Fruit fly (Drosophila melanogaster): ENCODE measurements around the gene CG4995.
A peak's percentile ranks its signal among the peaks of the same experiment; 100 is the strongest.

Gene CG4995

dm6 chr2L:10299077-10299809 is 23.0 kb upstream of the CG4995 start (continued):
- no peak for TF ChIP-seq org-1 (GFP tag; optimal IDR thresholded peaks at IDR 0.05)
- peak; percentile 17 for TF ChIP-seq Oli (tag; optimal IDR thresholded peaks at IDR 0.05)
- no peak for TF ChIP-seq Fer1 (GFP tag; optimal IDR thresholded peaks at IDR 0.05)
- TF ChIP-seq gce (GFP tag; IDR thresholded peaks at IDR 0.05) = no peak
- TF ChIP-seq tx (GFP tag; optimal IDR thresholded peaks at IDR 0.05) = no peak
- no peak for TF ChIP-seq CG14441 (GFP tag; IDR thresholded peaks at IDR 0.05)
- no peak for TF ChIP-seq salm (tag; optimal IDR thresholded peaks at IDR 0.05)
- TF ChIP-seq CG9817 (tag; optimal IDR thresholded peaks at IDR 0.05) = no peak
- TF ChIP-seq CG4404 (GFP tag; IDR thresholded peaks at IDR 0.05) = no peak
- no peak for TF ChIP-seq sqz (GFP tag; optimal IDR thresholded peaks at IDR 0.05)
- no peak for TF ChIP-seq B-H2 (GFP tag; optimal IDR thresholded peaks at IDR 0.05)
- no peak for TF ChIP-seq run (tag; optimal IDR thresholded peaks at IDR 0.05)
- peak in 1 of 2 experiments; percentile 8 for TF ChIP-seq dpn (GFP tag; optimal IDR thresholded peaks at IDR 0.05)
- no peak for TF ChIP-seq dati (GFP tag; IDR thresholded peaks at IDR 0.05)
- TF ChIP-seq gem (tag; optimal IDR thresholded peaks at IDR 0.05) = peak; percentile 62
- no peak for TF ChIP-seq CG13775 (GFP tag; optimal IDR thresholded peaks at IDR 0.05)
- TF ChIP-seq crp (GFP tag; optimal IDR thresholded peaks at IDR 0.05) = no peak
- TF ChIP-seq Max (GFP tag; optimal IDR thresholded peaks at IDR 0.05) = peak; percentile 37
- TF ChIP-seq gro (GFP tag; optimal IDR thresholded peaks at IDR 0.05) = no peak
- TF ChIP-seq D19B (GFP tag; optimal IDR thresholded peaks at IDR 0.05) = peak; percentile 40
- TF ChIP-seq CG4820 (GFP tag; optimal IDR thresholded peaks at IDR 0.05) = no peak
- no peak for TF ChIP-seq CG8478 (optimal IDR thresholded peaks at IDR 0.05)
- no peak for TF ChIP-seq CG7556 (GFP tag; optimal IDR thresholded peaks at IDR 0.05)
- TF ChIP-seq Usf (GFP tag; optimal IDR thresholded peaks at IDR 0.05) = no peak
- TF ChIP-seq Hr51 (GFP tag; optimal IDR thresholded peaks at IDR 0.05) = peak in 1 of 2 experiments; percentile 42
- peak; percentile 28 for TF ChIP-seq CG2712 (tag; optimal IDR thresholded peaks at IDR 0.05)
- TF ChIP-seq CG2120 (GFP tag; optimal IDR thresholded peaks at IDR 0.05) = peak; percentile 0
- no peak for TF ChIP-seq bigmax (GFP tag; optimal IDR thresholded peaks at IDR 0.05)
- TF ChIP-seq lilli (GFP tag; optimal IDR thresholded peaks at IDR 0.05) = no peak
- no peak for TF ChIP-seq CG1792 (GFP tag; optimal IDR thresholded peaks at IDR 0.05)
- peak; percentile 12 for TF ChIP-seq CG18011 (GFP tag; optimal IDR thresholded peaks at IDR 0.05)
- TF ChIP-seq sisA (GFP tag; IDR thresholded peaks at IDR 0.05) = no peak
- no peak for TF ChIP-seq pho (GFP tag; optimal IDR thresholded peaks at IDR 0.05)
- no peak for TF ChIP-seq br (optimal IDR thresholded peaks at IDR 0.05)
- no peak for TF ChIP-seq gsb-n (tag; optimal IDR thresholded peaks at IDR 0.05)
- peak in 1 of 2 experiments; percentile 25 for TF ChIP-seq bsh (GFP tag; optimal IDR thresholded peaks at IDR 0.05)
- peak; percentile 49; the same call in 1 of the 3 replicates for TF ChIP-seq dysf (GFP tag; IDR thresholded peaks at IDR 0.05)
- TF ChIP-seq CG14965 (GFP tag; optimal IDR thresholded peaks at IDR 0.05; ENCODE audit: borderline replicate concordance) = no peak
- no peak for TF ChIP-seq ci (GFP tag; IDR thresholded peaks at IDR 0.05)
- TF ChIP-seq pfk (GFP tag; optimal IDR thresholded peaks at IDR 0.05) = no peak
- no peak for TF ChIP-seq CG12104 (GFP tag; optimal IDR thresholded peaks at IDR 0.05)
- no peak for TF ChIP-seq CG8765 (GFP tag; IDR thresholded peaks at IDR 0.05)
- TF ChIP-seq stc (GFP tag; IDR thresholded peaks at IDR 0.05) = no peak
- peak; percentile 30 for TF ChIP-seq unpg (GFP tag; optimal IDR thresholded peaks at IDR 0.05)
- TF ChIP-seq CG42726 (GFP tag; IDR thresholded peaks at IDR 0.05; ENCODE audit: partially characterized antibody) = no peak
- TF ChIP-seq sima (GFP tag; optimal IDR thresholded peaks at IDR 0.05) = no peak
- peak; percentile 3 for TF ChIP-seq Meics (GFP tag; optimal IDR thresholded peaks at IDR 0.05)
- TF ChIP-seq CG7839 (tag; optimal IDR thresholded peaks at IDR 0.05) = peak; percentile 60
- no peak for TF ChIP-seq CG11456 (GFP tag; IDR thresholded peaks at IDR 0.05)
- TF ChIP-seq Mad (GFP tag; optimal IDR thresholded peaks at IDR 0.05) = no peak
- TF ChIP-seq Doc2 (GFP tag; IDR thresholded peaks at IDR 0.05) = no peak
